Fruit fly (Drosophila melanogaster) whole organism, wandering third instar larva: Measurements from ENCODE around the gene CG12589.

ENCODE experiments used
- Abd-B ChIP-seq: fragments of >200 bp; optimal IDR thresholded peaks from 2 replicates; lab custom pipeline; 2017; ENCODE audit warnings: missing biosample characterization, missing genetic modification characterization
- CG32264 ChIP-seq: fragments of 200-800 bp; sonication (Bioruptor generic); optimal IDR thresholded peaks from 2 replicates; lab custom pipeline; 2016; ENCODE audit warnings: missing biosample characterization, missing genetic modification characterization
- CG9705 ChIP-seq: fragments of 200-800 bp; sonication (Bioruptor generic); optimal IDR thresholded peaks from 2 replicates; lab custom pipeline; 2018; ENCODE audit warnings: missing biosample characterization, mild to moderate bottlenecking, missing genetic modification characterization
- CrebA ChIP-seq: fragments of 200-800 bp; sonication (Bioruptor generic); optimal IDR thresholded peaks from 2 replicates; lab custom pipeline; 2016; ENCODE audit warnings: missing biosample characterization, mild to moderate bottlenecking, missing genetic modification characterization, borderline replicate concordance
- Dfd ChIP-seq: fragments of >200 bp; optimal IDR thresholded peaks from 2 replicates; lab custom pipeline; 2017; ENCODE audit warnings: missing biosample characterization, missing genetic modification characterization
- Dif ChIP-seq: fragments of 200-275, 200-300 bp; sonication (Bioruptor generic); optimal IDR thresholded peaks from 2 replicates; lab custom pipeline; 2018; ENCODE audit warnings: missing biosample characterization, missing genetic modification characterization; ENCODE audit not compliant: partially characterized antibody
- GATAd ChIP-seq: sonication (Bioruptor generic); optimal IDR thresholded peaks from 2 replicates; lab custom pipeline; 2016; ENCODE audit warnings: missing biosample characterization, missing genetic modification characterization
- HLH106 ChIP-seq: fragments of 200-800 bp; optimal IDR thresholded peaks from 3 replicates; lab custom pipeline; 2019; ENCODE audit warnings: missing biosample characterization, mild to moderate bottlenecking, missing genetic modification characterization, moderate library complexity
- Hnf4 ChIP-seq: fragments of 200-800 bp; sonication (Bioruptor generic); optimal IDR thresholded peaks from 2 replicates; lab custom pipeline; 2016; ENCODE audit warnings: missing biosample characterization, mild to moderate bottlenecking, missing genetic modification characterization
- Hr78 ChIP-seq: fragments of >200 bp; optimal IDR thresholded peaks from 2 replicates; lab custom pipeline; 2017; ENCODE audit warnings: missing biosample characterization, missing genetic modification characterization
- Hr83 ChIP-seq: fragments of 200-300 bp; sonication (Bioruptor generic); optimal IDR thresholded peaks from 2 replicates; lab custom pipeline; 2016; ENCODE audit warnings: missing biosample characterization, mild to moderate bottlenecking, missing genetic modification characterization, moderate library complexity; ENCODE audit not compliant: poor library complexity, severe bottlenecking
- Jra ChIP-seq: sonication (Bioruptor generic); optimal IDR thresholded peaks from 2 replicates; lab custom pipeline; 2016; ENCODE audit warnings: missing biosample characterization, missing genetic modification characterization
- Mio ChIP-seq: sonication (Bioruptor generic); optimal IDR thresholded peaks from 2 replicates; lab custom pipeline; 2016; ENCODE audit warnings: missing biosample characterization, missing genetic modification characterization
- Myc ChIP-seq: fragments of >200 bp; optimal IDR thresholded peaks from 2 replicates; lab custom pipeline; 2017
- N ChIP-seq: fragments of >200 bp; optimal IDR thresholded peaks from 2 replicates; lab custom pipeline; 2018; ENCODE audit warnings: missing biosample characterization, missing external identifiers, missing genetic modification characterization
- OdsH ChIP-seq: fragments of 200-800 bp; sonication (Bioruptor generic); optimal IDR thresholded peaks from 2 replicates; lab custom pipeline; 2016; ENCODE audit warnings: missing biosample characterization, mild to moderate bottlenecking, missing genetic modification characterization
- Rel ChIP-seq, 2 experiments: fragments of 200-800 bp; sonication (Bioruptor generic) in 1 of 2; optimal IDR thresholded peaks; 2 replicates in 1 of 2; 3 replicates in 1 of 2; lab custom pipeline; 2016 to 2019; ENCODE audit warnings: mild to moderate bottlenecking in 2 of 2, missing biosample characterization in 2 of 2, missing genetic modification characterization in 2 of 2, moderate library complexity in 1 of 2
- Sp1 ChIP-seq: fragments of 200-800 bp; sonication (Bioruptor generic); optimal IDR thresholded peaks from 3 replicates; lab custom pipeline; 2019; ENCODE audit warnings: missing biosample characterization, mild to moderate bottlenecking, missing genetic modification characterization, moderate library complexity
- Vsx2 ChIP-seq: fragments of 200-300, 225-300 bp; sonication (Bioruptor generic); optimal IDR thresholded peaks from 2 replicates; lab custom pipeline; 2018; ENCODE audit warnings: missing biosample characterization, missing genetic modification characterization; ENCODE audit not compliant: partially characterized antibody
- br ChIP-seq: fragments of 200-800 bp; sonication (Bioruptor generic); optimal IDR thresholded peaks from 2 replicates; lab custom pipeline; 2016; ENCODE audit warnings: missing biosample characterization, missing genetic modification characterization
- dsf ChIP-seq: sonication (Bioruptor generic); optimal IDR thresholded peaks from 2 replicates; lab custom pipeline; 2016; ENCODE audit warnings: missing biosample characterization, missing genetic modification characterization, borderline replicate concordance
- ey ChIP-seq: fragments of 200-800 bp; sonication (Bioruptor generic); optimal IDR thresholded peaks from 2 replicates; lab custom pipeline; 2016; ENCODE audit warnings: missing biosample characterization, missing genetic modification characterization
- foxo ChIP-seq, 2 experiments: fragments of 200-800 bp; sonication (Bioruptor generic); optimal IDR thresholded peaks; 2 replicates in 1 of 2; 3 replicates in 1 of 2; lab custom pipeline; 2016 to 2017; ENCODE audit warnings: missing biosample characterization in 2 of 2, missing genetic modification characterization in 2 of 2
- fru ChIP-seq: fragments of 200-800 bp; sonication (Bioruptor generic); optimal IDR thresholded peaks from 3 replicates; lab custom pipeline; 2016; ENCODE audit warnings: missing biosample characterization, mild to moderate bottlenecking, missing genetic modification characterization
- h ChIP-seq: fragments of 200-800 bp; sonication (Bioruptor generic); optimal IDR thresholded peaks from 3 replicates; lab custom pipeline; 2016; ENCODE audit warnings: missing biosample characterization, mild to moderate bottlenecking, missing genetic modification characterization
- jim ChIP-seq: fragments of 175-275, 200-325 bp; sonication (Bioruptor generic); optimal IDR thresholded peaks from 2 replicates; lab custom pipeline; 2016; ENCODE audit warnings: missing biosample characterization, mild to moderate bottlenecking, missing genetic modification characterization
- lola ChIP-seq: fragments of >200 bp; optimal IDR thresholded peaks from 2 replicates; lab custom pipeline; 2017; ENCODE audit warnings: missing biosample characterization, missing genetic modification characterization
- pan ChIP-seq: fragments of >200 bp; optimal IDR thresholded peaks from 2 replicates; lab custom pipeline; 2017
- psq ChIP-seq: fragments of 200-800 bp; sonication (Bioruptor generic); optimal IDR thresholded peaks from 3 replicates; lab custom pipeline; 2017; ENCODE audit warnings: missing biosample characterization, mild to moderate bottlenecking, missing genetic modification characterization, moderate library complexity
- rgr ChIP-seq: fragments of 200-800 bp; sonication (Bioruptor generic); optimal IDR thresholded peaks from 3 replicates; lab custom pipeline; 2016; ENCODE audit warnings: missing biosample characterization, mild to moderate bottlenecking, missing genetic modification characterization
- sage ChIP-seq: fragments of 200-800 bp; sonication (Bioruptor generic); optimal IDR thresholded peaks from 2 replicates; lab custom pipeline; 2016; ENCODE audit warnings: missing biosample characterization, mild to moderate bottlenecking, missing genetic modification characterization
- sv ChIP-seq: fragments of 200-800 bp; sonication (Bioruptor generic); optimal IDR thresholded peaks from 3 replicates; lab custom pipeline; 2016; ENCODE audit warnings: missing biosample characterization, missing genetic modification characterization
- tai ChIP-seq: sonication (Bioruptor generic); optimal IDR thresholded peaks from 2 replicates; lab custom pipeline; 2016; ENCODE audit warnings: missing biosample characterization, missing genetic modification characterization
- usp ChIP-seq: fragments of >200 bp; optimal IDR thresholded peaks from 2 replicates; lab custom pipeline; 2017; ENCODE audit warnings: missing biosample characterization, missing genetic modification characterization
- woc ChIP-seq: sonication (Bioruptor generic); optimal IDR thresholded peaks from 2 replicates; lab custom pipeline; 2016; ENCODE audit warnings: missing biosample characterization, mild to moderate bottlenecking, missing genetic modification characterization

The CG12589 gene

DNA sequence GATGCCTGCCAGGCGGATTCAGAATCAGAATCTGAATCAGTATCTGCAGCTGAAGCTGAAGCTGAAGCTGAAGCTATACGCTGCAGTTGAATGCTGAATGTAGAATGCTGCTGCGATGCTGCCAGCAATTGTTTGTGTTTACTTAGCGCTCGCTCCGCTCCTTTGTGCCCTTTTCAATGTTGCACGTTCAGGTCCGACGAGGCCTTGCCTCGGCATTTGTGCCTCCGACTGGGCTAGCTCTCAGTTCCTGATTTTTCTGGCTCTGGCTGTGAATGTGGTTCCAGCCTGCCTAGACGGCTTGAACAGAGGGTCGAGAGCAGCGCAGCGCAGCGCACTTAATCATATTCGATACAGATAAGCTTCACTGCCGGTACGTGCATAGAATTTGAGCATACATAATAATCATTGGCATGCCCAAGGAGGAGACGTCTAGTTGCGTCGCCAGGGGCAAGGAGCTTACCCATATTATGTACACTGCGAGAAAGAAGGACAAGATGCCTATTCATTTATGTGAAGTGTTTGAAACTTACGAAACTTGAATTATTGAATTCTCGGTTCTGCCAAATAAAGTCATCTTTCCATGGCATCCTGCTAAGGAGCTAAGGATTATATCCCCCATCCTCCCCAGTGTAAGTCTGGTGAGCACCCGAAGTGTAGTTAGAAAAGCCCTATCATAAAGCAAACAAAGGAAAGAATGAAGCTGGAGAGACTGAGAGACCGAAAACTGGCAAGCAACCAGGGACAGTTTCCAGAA is 18.2 kb downstream of the CG12589 start (continued):
- TF ChIP-seq N (GFP tag; lab: Kevin White, UChicago) = peak; percentile 6
- no peak for TF ChIP-seq Myc
- no peak for TF ChIP-seq dsf (GFP tag; lab: Kevin White, UChicago)
- TF ChIP-seq sage (GFP tag; lab: Kevin White, UChicago) = no peak
- TF ChIP-seq HLH106 (tag; lab: Kevin White, UChicago) = peak; percentile 23
- TF ChIP-seq Dfd (GFP tag; lab: Kevin White, UChicago) = no peak
- TF ChIP-seq, all 38 proteins: peak for 8

DNA sequence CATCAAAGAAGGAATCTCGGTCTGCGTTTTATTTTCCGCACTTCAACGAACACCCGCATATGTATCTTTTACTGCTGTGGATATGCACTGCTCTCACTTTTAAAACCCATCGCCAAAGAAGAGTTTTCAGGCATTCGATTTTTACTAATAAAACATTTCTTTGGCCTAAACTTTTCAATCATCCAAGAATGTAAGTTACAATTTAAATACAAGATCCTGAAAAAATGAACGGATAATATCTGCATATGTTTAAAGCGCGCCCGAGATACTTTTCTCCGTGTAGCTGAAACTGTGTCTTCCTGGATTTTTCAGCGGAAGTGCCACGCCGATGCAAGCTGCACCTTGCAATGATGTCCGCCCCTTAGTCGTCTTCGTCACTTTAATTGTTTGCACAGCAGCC is 20.6 kb downstream of the CG12589 start:
- no peak for TF ChIP-seq woc
- TF ChIP-seq tai = no peak
- TF ChIP-seq OdsH (GFP tag; lab: Kevin White, UChicago) = peak; percentile 1
- no peak for TF ChIP-seq HLH106 (tag; lab: Kevin White, UChicago)
- no peak for TF ChIP-seq usp (GFP tag; lab: Kevin White, UChicago)
- TF ChIP-seq CG9705 (GFP tag; lab: Kevin White, UChicago) = no peak
- TF ChIP-seq rgr (GFP tag; lab: Kevin White, UChicago) = peak; percentile 37
- no peak for TF ChIP-seq br (GFP tag; lab: Kevin White, UChicago)
- no peak for TF ChIP-seq Myc
- no peak for TF ChIP-seq Abd-B (GFP tag; lab: Kevin White, UChicago)
- TF ChIP-seq h (GFP tag; lab: Kevin White, UChicago) = peak; percentile 35
- peak; percentile 22 for TF ChIP-seq fru
- no peak for TF ChIP-seq Dif (GFP tag; lab: Kevin White, UChicago)
- TF ChIP-seq ey = peak; percentile 2
- no peak for TF ChIP-seq pan (lab: Kevin White, UChicago)
- no peak for TF ChIP-seq Sp1 (GFP tag; lab: Kevin White, UChicago)
- no peak for TF ChIP-seq Rel (GFP tag; optimal IDR thresholded peaks at IDR 0.05; lab: Kevin White, UChicago)
- TF ChIP-seq Rel (tag; optimal IDR thresholded peaks at IDR 0.05; lab: Kevin White, UChicago) = no peak
- no peak for TF ChIP-seq jim (GFP tag; lab: Kevin White, UChicago)
- TF ChIP-seq psq = no peak
- no peak for TF ChIP-seq lola (GFP tag; lab: Kevin White, UChicago)
- no peak for TF ChIP-seq sv (GFP tag; lab: Kevin White, UChicago)
- TF ChIP-seq Jra = no peak
- TF ChIP-seq CG32264 (GFP tag; lab: Kevin White, UChicago) = no peak
- no peak for TF ChIP-seq Hr78 (GFP tag; lab: Kevin White, UChicago)
- no peak for TF ChIP-seq N (GFP tag; lab: Kevin White, UChicago)
- TF ChIP-seq foxo (GFP tag; optimal IDR thresholded peaks at IDR 0.05; lab: Kevin White, UChicago) = peak in 1 of 2 experiments; percentile 37
- TF ChIP-seq Hr83 (GFP tag; lab: Kevin White, UChicago) = no peak
- no peak for TF ChIP-seq Dfd (GFP tag; lab: Kevin White, UChicago)
- TF ChIP-seq CrebA (GFP tag; lab: Kevin White, UChicago) = no peak
- no peak for TF ChIP-seq sage (GFP tag; lab: Kevin White, UChicago)
- no peak for TF ChIP-seq Mio (GFP tag; lab: Kevin White, UChicago)
- no peak for TF ChIP-seq Vsx2 (GFP tag; lab: Kevin White, UChicago)
- TF ChIP-seq Hnf4 (GFP tag; lab: Kevin White, UChicago) = no peak

DNA sequence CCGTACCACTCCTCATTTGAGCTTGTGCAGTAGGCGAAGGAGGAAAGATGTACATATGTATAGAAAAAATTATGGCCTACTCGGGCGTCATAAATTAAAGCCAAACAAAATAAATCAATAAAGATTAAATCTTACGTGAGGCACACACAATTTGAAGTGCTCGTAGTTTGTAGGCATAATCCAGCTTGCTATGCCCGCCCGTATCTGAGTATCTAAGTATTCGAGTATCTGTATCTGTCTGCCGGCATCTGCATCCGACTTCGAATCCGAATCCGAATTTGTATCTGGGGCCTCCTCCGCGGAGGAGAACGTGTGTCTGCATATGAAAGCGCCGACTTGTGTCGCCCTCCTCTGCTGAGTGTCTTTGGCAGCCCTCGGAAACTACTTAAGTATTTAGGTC is 22.4 kb downstream of the CG12589 start:
- TF ChIP-seq GATAd (no peak), CrebA (GFP tag; lab: Kevin White, UChicago) (no peak), Myc (no peak), h (GFP tag; lab: Kevin White, UChicago) (no peak), Jra (no peak), fru (no peak), Abd-B (GFP tag; lab: Kevin White, UChicago) (no peak), Vsx2 (GFP tag; lab: Kevin White, UChicago) (no peak), Hnf4 (GFP tag; lab: Kevin White, UChicago) (no peak), br (GFP tag; lab: Kevin White, UChicago) (no peak), CG32264 (GFP tag; lab: Kevin White, UChicago) (no peak), sage (GFP tag; lab: Kevin White, UChicago) (no peak), sv (GFP tag; lab: Kevin White, UChicago) (no peak)
